ENCODE assay signal across 1 fruit fly cellular context in genomic region chr3R:29737891-29738290, dm6.
A peak's percentile ranks its signal among the peaks of the same experiment; 100 is the strongest.
TF ChIP-seq lines count a peak whose summit lies in the region.

Gene Gnpnat, plus strand, starts transcription at chr3R:29738275.

TF ChIP-seq in whole organism, embryonic, 481 proteins besides CTCF, POLR2A, EP300 and RAD21 (continued from another document and continues in another):
- no peak for TF ChIP-seq CG10565 (GFP tag; optimal IDR thresholded peaks at IDR 0.05; lab: Kevin White, UChicago)
- no peak for TF ChIP-seq chn (GFP tag; optimal IDR thresholded peaks at IDR 0.05; lab: Kevin White, UChicago)
- peak in 1 of 2 experiments; percentile 73 for TF ChIP-seq bsh (GFP tag; optimal IDR thresholded peaks at IDR 0.05; lab: Kevin White, UChicago)
- TF ChIP-seq CG31365 (tag; optimal IDR thresholded peaks at IDR 0.05; lab: Kevin White, UChicago), result no peak
- TF ChIP-seq Hr39 (optimal IDR thresholded peaks at IDR 0.05; lab: Kevin White, UChicago), result no peak
- TF ChIP-seq pzg (GFP tag; optimal IDR thresholded peaks at IDR 0.05; lab: Kevin White, UChicago), result no peak
- no peak for TF ChIP-seq fru (optimal IDR thresholded peaks at IDR 0.05; lab: Kevin White, UChicago)
- TF ChIP-seq psq (GFP tag; optimal IDR thresholded peaks at IDR 0.05; lab: Kevin White, UChicago), result peak; percentile 43
- TF ChIP-seq CG17612 (GFP tag; IDR thresholded peaks at IDR 0.05; lab: Robert Waterston, UW), result no peak
- no peak for TF ChIP-seq p53 (GFP tag; optimal IDR thresholded peaks at IDR 0.05; lab: Kevin White, UChicago)
- no peak for TF ChIP-seq CG1024 (GFP tag; IDR thresholded peaks at IDR 0.05; lab: Robert Waterston, UW)
- peak; percentile 46 for TF ChIP-seq CG9817 (tag; optimal IDR thresholded peaks at IDR 0.05; lab: Kevin White, UChicago)
- TF ChIP-seq CG7556 (GFP tag; optimal IDR thresholded peaks at IDR 0.05; lab: Kevin White, UChicago), result peak; percentile 66
- TF ChIP-seq CG12391 (tag; optimal IDR thresholded peaks at IDR 0.05; lab: Kevin White, UChicago), result peak; percentile 75
- TF ChIP-seq amos (GFP tag; IDR thresholded peaks at IDR 0.05; lab: Robert Waterston, UW; ENCODE audit: partially characterized antibody), result no peak
- peak; percentile 50 for TF ChIP-seq CG13296 (GFP tag; optimal IDR thresholded peaks at IDR 0.05; lab: Kevin White, UChicago)
- TF ChIP-seq CG32767 (GFP tag; IDR thresholded peaks at IDR 0.05; lab: Robert Waterston, UW), result no peak
- no peak for TF ChIP-seq Drgx (GFP tag; IDR thresholded peaks at IDR 0.05; lab: Robert Waterston, UW)
- TF ChIP-seq CG1647 (GFP tag; optimal IDR thresholded peaks at IDR 0.05; lab: Kevin White, UChicago), result no peak
- no peak for TF ChIP-seq tna (GFP tag; IDR thresholded peaks at IDR 0.05; lab: Robert Waterston, UW; ENCODE audit: partially characterized antibody)
- peak; percentile 39 for TF ChIP-seq odd (GFP tag; optimal IDR thresholded peaks at IDR 0.05; lab: Kevin White, UChicago)
- no peak for TF ChIP-seq mam (GFP tag; optimal IDR thresholded peaks at IDR 0.05; lab: Kevin White, UChicago)
- peak; percentile 1 for TF ChIP-seq CG33557 (GFP tag; optimal IDR thresholded peaks at IDR 0.05; lab: Kevin White, UChicago)
- TF ChIP-seq dimm (GFP tag; IDR thresholded peaks at IDR 0.05; lab: Robert Waterston, UW), result no peak
- peak; percentile 31 for TF ChIP-seq zen (tag; optimal IDR thresholded peaks at IDR 0.05; lab: Kevin White, UChicago)
- TF ChIP-seq ind (GFP tag; optimal IDR thresholded peaks at IDR 0.05; lab: Kevin White, UChicago), result peak; percentile 57
- TF ChIP-seq Chrac-16 (GFP tag; optimal IDR thresholded peaks at IDR 0.05; lab: Kevin White, UChicago), result peak; percentile 5
- no peak for TF ChIP-seq CG15479 (GFP tag; optimal IDR thresholded peaks at IDR 0.05; lab: Kevin White, UChicago)
- no peak for TF ChIP-seq toy (GFP tag; IDR thresholded peaks at IDR 0.05; lab: Robert Waterston, UW)
- TF ChIP-seq CG6272 (GFP tag; IDR thresholded peaks at IDR 0.05; lab: Robert Waterston, UW), result no peak
- TF ChIP-seq Trl (optimal IDR thresholded peaks at IDR 0.05; lab: Kevin White, UChicago), result no peak
- TF ChIP-seq Trl (GFP tag; optimal IDR thresholded peaks at IDR 0.05; lab: Kevin White, UChicago), result no peak
- TF ChIP-seq CG4424 (GFP tag; optimal IDR thresholded peaks at IDR 0.05; lab: Kevin White, UChicago), result peak; percentile 37
- peak; percentile 53 for TF ChIP-seq ATbp (GFP tag; optimal IDR thresholded peaks at IDR 0.05; lab: Kevin White, UChicago)
- no peak for TF ChIP-seq Xrp1 (GFP tag; IDR thresholded peaks at IDR 0.05; lab: Robert Waterston, UW)
- TF ChIP-seq CG5953 (GFP tag; IDR thresholded peaks at IDR 0.05; lab: Robert Waterston, UW), result no peak
- no peak for TF ChIP-seq Ets97D (GFP tag; optimal IDR thresholded peaks at IDR 0.05; lab: Kevin White, UChicago)
- peak; percentile 17 for TF ChIP-seq nerfin-1 (tag; optimal IDR thresholded peaks at IDR 0.05; lab: Kevin White, UChicago)
- no peak for TF ChIP-seq CG4328 (GFP tag; optimal IDR thresholded peaks at IDR 0.05; lab: Kevin White, UChicago)
- no peak for TF ChIP-seq Hr78 (GFP tag; optimal IDR thresholded peaks at IDR 0.05; lab: Kevin White, UChicago)
- no peak for TF ChIP-seq CG31224 (GFP tag; IDR thresholded peaks at IDR 0.05; lab: Robert Waterston, UW)
- no peak for TF ChIP-seq BEAF-32 (GFP tag; optimal IDR thresholded peaks at IDR 0.05; lab: Kevin White, UChicago)
- peak; percentile 62 for TF ChIP-seq CG10979 (tag; optimal IDR thresholded peaks at IDR 0.05; lab: Kevin White, UChicago)
- peak; percentile 27 for TF ChIP-seq CG10654 (GFP tag; optimal IDR thresholded peaks at IDR 0.05; lab: Kevin White, UChicago)
- TF ChIP-seq CG30403 (GFP tag; optimal IDR thresholded peaks at IDR 0.05; lab: Kevin White, UChicago), result peak; percentile 64
- TF ChIP-seq CG32532 (GFP tag; IDR thresholded peaks at IDR 0.05; lab: Robert Waterston, UW), result no peak
- no peak for TF ChIP-seq CG8281 (tag; optimal IDR thresholded peaks at IDR 0.05; lab: Kevin White, UChicago)
- TF ChIP-seq sens (GFP tag; lab: Kevin White, UChicago), result peak; percentile 80
- peak; percentile 66 for TF ChIP-seq Fer1 (GFP tag; optimal IDR thresholded peaks at IDR 0.05; lab: Kevin White, UChicago)
- TF ChIP-seq CG8924 (tag; optimal IDR thresholded peaks at IDR 0.05; lab: Kevin White, UChicago), result peak; percentile 57
- TF ChIP-seq CG2116 (GFP tag; optimal IDR thresholded peaks at IDR 0.05; lab: Kevin White, UChicago), result peak; percentile 4
- no peak for TF ChIP-seq al (GFP tag; IDR thresholded peaks at IDR 0.05; lab: Robert Waterston, UW)
- TF ChIP-seq H2.0 (GFP tag; IDR thresholded peaks at IDR 0.05; lab: Robert Waterston, UW), result no peak
- no peak for TF ChIP-seq disco-r (GFP tag; optimal IDR thresholded peaks at IDR 0.05; lab: Kevin White, UChicago)
- peak; percentile 44 for TF ChIP-seq Med (GFP tag; lab: Kevin White, UChicago)
- peak; percentile 35 for TF ChIP-seq CG2875 (GFP tag; optimal IDR thresholded peaks at IDR 0.05; lab: Kevin White, UChicago)
- no peak for TF ChIP-seq tll (GFP tag; optimal IDR thresholded peaks at IDR 0.05; lab: Kevin White, UChicago)
- no peak for TF ChIP-seq hth (optimal IDR thresholded peaks at IDR 0.05; lab: Kevin White, UChicago)
- TF ChIP-seq Fer3 (tag; optimal IDR thresholded peaks at IDR 0.05; lab: Kevin White, UChicago), result peak; percentile 67
- TF ChIP-seq gce (GFP tag; IDR thresholded peaks at IDR 0.05; lab: Robert Waterston, UW), result no peak
- TF ChIP-seq wor (GFP tag; IDR thresholded peaks at IDR 0.05; lab: Robert Waterston, UW), result no peak
- TF ChIP-seq knrl (GFP tag; IDR thresholded peaks at IDR 0.05; lab: Robert Waterston, UW; ENCODE audit: partially characterized antibody), result no peak
- peak; percentile 3 for TF ChIP-seq maf-S (GFP tag; optimal IDR thresholded peaks at IDR 0.05; lab: Kevin White, UChicago)
- no peak for TF ChIP-seq Mes4 (GFP tag; optimal IDR thresholded peaks at IDR 0.05; lab: Kevin White, UChicago)
- no peak for TF ChIP-seq Atf3 (GFP tag; optimal IDR thresholded peaks at IDR 0.05; lab: Kevin White, UChicago)
- no peak for TF ChIP-seq CG4854 (GFP tag; optimal IDR thresholded peaks at IDR 0.05; lab: Kevin White, UChicago)
- no peak for TF ChIP-seq CG6791 (GFP tag; IDR thresholded peaks at IDR 0.05; lab: Robert Waterston, UW; ENCODE audit: partially characterized antibody)
- no peak for TF ChIP-seq CG17361 (GFP tag; IDR thresholded peaks at IDR 0.05; lab: Robert Waterston, UW)
- TF ChIP-seq Dbx (GFP tag; IDR thresholded peaks at IDR 0.05; lab: Robert Waterston, UW), result no peak
- TF ChIP-seq tgo (GFP tag; IDR thresholded peaks at IDR 0.05; lab: Robert Waterston, UW), result no peak
- TF ChIP-seq croc (GFP tag; conservative IDR thresholded peaks at IDR 0.05; lab: Robert Waterston, UW), result no peak
- TF ChIP-seq Xbp1 (GFP tag; optimal IDR thresholded peaks at IDR 0.05; lab: Kevin White, UChicago), result peak; percentile 40
- no peak for TF ChIP-seq unc-4 (GFP tag; IDR thresholded peaks at IDR 0.05; lab: Robert Waterston, UW; ENCODE audit: partially characterized antibody)
- TF ChIP-seq CG10959 (GFP tag; IDR thresholded peaks at IDR 0.05; lab: Robert Waterston, UW), result no peak
- TF ChIP-seq CG8359 (GFP tag; optimal IDR thresholded peaks at IDR 0.05; lab: Kevin White, UChicago; ENCODE audit: borderline replicate concordance), result no peak
- no peak for TF ChIP-seq Ada2b (GFP tag; IDR thresholded peaks at IDR 0.05; lab: Robert Waterston, UW)
- TF ChIP-seq sqz (GFP tag; optimal IDR thresholded peaks at IDR 0.05; lab: Kevin White, UChicago), result no peak
- no peak for TF ChIP-seq hkb (optimal IDR thresholded peaks at IDR 0.05; lab: Kevin White, UChicago)
- TF ChIP-seq hkb (GFP tag; IDR thresholded peaks at IDR 0.05; lab: Robert Waterston, UW), result no peak
- no peak for TF ChIP-seq E2f1 (GFP tag; IDR thresholded peaks at IDR 0.05; lab: Robert Waterston, UW)
- no peak for TF ChIP-seq CG11456 (GFP tag; IDR thresholded peaks at IDR 0.05; lab: Robert Waterston, UW)
- peak; percentile 48 for TF ChIP-seq HHEX (GFP tag; optimal IDR thresholded peaks at IDR 0.05; lab: Kevin White, UChicago)
- TF ChIP-seq wdn (GFP tag; IDR thresholded peaks at IDR 0.05; lab: Robert Waterston, UW), result no peak
- TF ChIP-seq CG12769 (tag; optimal IDR thresholded peaks at IDR 0.05; lab: Kevin White, UChicago), result peak; percentile 21
- no peak for TF ChIP-seq crol (GFP tag; IDR thresholded peaks at IDR 0.05; lab: Robert Waterston, UW)
- TF ChIP-seq shn (GFP tag; optimal IDR thresholded peaks at IDR 0.05; lab: Kevin White, UChicago), result no peak
- TF ChIP-seq CG7357 (GFP tag; IDR thresholded peaks at IDR 0.05; lab: Robert Waterston, UW), result no peak
- no peak for TF ChIP-seq CG14050 (GFP tag; IDR thresholded peaks at IDR 0.05; lab: Robert Waterston, UW)
- peak; percentile 69 for TF ChIP-seq CG7839 (tag; optimal IDR thresholded peaks at IDR 0.05; lab: Kevin White, UChicago)
- TF ChIP-seq HmgD (GFP tag; optimal IDR thresholded peaks at IDR 0.05; lab: Kevin White, UChicago), result no peak
- TF ChIP-seq Six4 (GFP tag; optimal IDR thresholded peaks at IDR 0.05; lab: Kevin White, UChicago), result peak; percentile 55
- no peak for TF ChIP-seq CG16813 (GFP tag; IDR thresholded peaks at IDR 0.05; lab: Robert Waterston, UW; ENCODE audit: partially characterized antibody)
- TF ChIP-seq slbo (GFP tag; IDR thresholded peaks at IDR 0.05; lab: Robert Waterston, UW), result no peak
- TF ChIP-seq bcd (GFP tag; optimal IDR thresholded peaks at IDR 0.05; lab: Kevin White, UChicago), result peak; percentile 46
- TF ChIP-seq cwo (GFP tag; optimal IDR thresholded peaks at IDR 0.05; lab: Kevin White, UChicago), result peak; percentile 36
- TF ChIP-seq CG11085 (GFP tag; IDR thresholded peaks at IDR 0.05; lab: Robert Waterston, UW), result no peak
- TF ChIP-seq CG18619 (GFP tag; optimal IDR thresholded peaks at IDR 0.05; lab: Kevin White, UChicago), result no peak
- no peak for TF ChIP-seq CG4617 (GFP tag; optimal IDR thresholded peaks at IDR 0.05; lab: Kevin White, UChicago; ENCODE audit: borderline replicate concordance)
- no peak for TF ChIP-seq ken (GFP tag; IDR thresholded peaks at IDR 0.05; lab: Robert Waterston, UW)
- peak; percentile 59 for TF ChIP-seq CG8388 (GFP tag; optimal IDR thresholded peaks at IDR 0.05; lab: Kevin White, UChicago)
- no peak for TF ChIP-seq CG1792 (GFP tag; optimal IDR thresholded peaks at IDR 0.05; lab: Kevin White, UChicago)
- no peak for TF ChIP-seq Lim3 (GFP tag; IDR thresholded peaks at IDR 0.05; lab: Robert Waterston, UW)
- TF ChIP-seq gro (GFP tag; optimal IDR thresholded peaks at IDR 0.05; lab: Kevin White, UChicago), result no peak
- peak; percentile 52 for TF ChIP-seq CG13775 (GFP tag; optimal IDR thresholded peaks at IDR 0.05; lab: Kevin White, UChicago)
- TF ChIP-seq CG3281 (GFP tag; optimal IDR thresholded peaks at IDR 0.05; lab: Kevin White, UChicago), result peak; percentile 55
- TF ChIP-seq CG13894 (tag; optimal IDR thresholded peaks at IDR 0.05; lab: Kevin White, UChicago), result peak; percentile 26
- no peak for TF ChIP-seq NC2α (GFP tag; optimal IDR thresholded peaks at IDR 0.05; lab: Kevin White, UChicago)
- TF ChIP-seq gsb (GFP tag; IDR thresholded peaks at IDR 0.05; lab: Robert Waterston, UW), result no peak
- no peak for TF ChIP-seq Adf1 (GFP tag; IDR thresholded peaks at IDR 0.05; lab: Robert Waterston, UW)
- no peak for TF ChIP-seq sna (GFP tag; IDR thresholded peaks at IDR 0.05; lab: Robert Waterston, UW; ENCODE audit: partially characterized antibody)
- peak; percentile 32 for TF ChIP-seq CG1602 (GFP tag; optimal IDR thresholded peaks at IDR 0.05; lab: Kevin White, UChicago)
- no peak for TF ChIP-seq jigr1 (GFP tag; IDR thresholded peaks at IDR 0.05; lab: Robert Waterston, UW)
- TF ChIP-seq CG2199 (GFP tag; IDR thresholded peaks at IDR 0.05; lab: Robert Waterston, UW), result no peak
- TF ChIP-seq CG7987 (GFP tag; optimal IDR thresholded peaks at IDR 0.05; lab: Kevin White, UChicago), result no peak
- TF ChIP-seq aop (GFP tag; IDR thresholded peaks at IDR 0.05; lab: Robert Waterston, UW), result no peak
- no peak for TF ChIP-seq hbn (GFP tag; IDR thresholded peaks at IDR 0.05; lab: Robert Waterston, UW; ENCODE audit: partially characterized antibody)
- no peak for TF ChIP-seq CG14667 (GFP tag; IDR thresholded peaks at IDR 0.05; lab: Robert Waterston, UW)
- TF ChIP-seq CG18476 (GFP tag; optimal IDR thresholded peaks at IDR 0.05; lab: Kevin White, UChicago), result peak; percentile 18
- TF ChIP-seq Tbp (GFP tag; optimal IDR thresholded peaks at IDR 0.05; lab: Kevin White, UChicago), result no peak
- TF ChIP-seq fd64A (GFP tag; optimal IDR thresholded peaks at IDR 0.05; lab: Kevin White, UChicago), result no peak
- no peak for TF ChIP-seq bab2 (GFP tag; optimal IDR thresholded peaks at IDR 0.05; lab: Kevin White, UChicago)
- peak; percentile 48 for TF ChIP-seq NfI (GFP tag; optimal IDR thresholded peaks at IDR 0.05; lab: Kevin White, UChicago)
- peak; percentile 26 for TF ChIP-seq Deaf1 (tag; optimal IDR thresholded peaks at IDR 0.05; lab: Kevin White, UChicago)
- no peak for TF ChIP-seq Hsf (GFP tag; optimal IDR thresholded peaks at IDR 0.05; lab: Kevin White, UChicago)
- no peak for TF ChIP-seq pros (GFP tag; optimal IDR thresholded peaks at IDR 0.05; lab: Kevin White, UChicago)
- TF ChIP-seq CoRest (tag; optimal IDR thresholded peaks at IDR 0.05; lab: Kevin White, UChicago), result peak; percentile 45
- peak; percentile 6 for TF ChIP-seq Hr3 (GFP tag; optimal IDR thresholded peaks at IDR 0.05; lab: Kevin White, UChicago)
- TF ChIP-seq CG6689 (GFP tag; IDR thresholded peaks at IDR 0.05; lab: Robert Waterston, UW), result no peak
- TF ChIP-seq seq (GFP tag; IDR thresholded peaks at IDR 0.05; lab: Robert Waterston, UW), result no peak
- TF ChIP-seq CG6175 (GFP tag; IDR thresholded peaks at IDR 0.05; lab: Robert Waterston, UW), result no peak
- TF ChIP-seq pum (GFP tag; optimal IDR thresholded peaks at IDR 0.05; lab: Kevin White, UChicago), result no peak
- no peak for TF ChIP-seq CG30020 (tag; optimal IDR thresholded peaks at IDR 0.05; lab: Kevin White, UChicago)
- TF ChIP-seq CG17328 (GFP tag; IDR thresholded peaks at IDR 0.05; lab: Robert Waterston, UW), result no peak
- TF ChIP-seq CG15696 (tag; optimal IDR thresholded peaks at IDR 0.05; lab: Kevin White, UChicago), result peak; percentile 46
- no peak for TF ChIP-seq MBD-R2 (GFP tag; IDR thresholded peaks at IDR 0.05; lab: Robert Waterston, UW)
- no peak for TF ChIP-seq Sry-β (GFP tag; optimal IDR thresholded peaks at IDR 0.05; lab: Kevin White, UChicago)
- TF ChIP-seq CG12299 (tag; optimal IDR thresholded peaks at IDR 0.05; lab: Kevin White, UChicago), result no peak
- TF ChIP-seq luna (GFP tag; optimal IDR thresholded peaks at IDR 0.05; lab: Kevin White, UChicago), result no peak
- TF ChIP-seq trh (GFP tag; optimal IDR thresholded peaks at IDR 0.05; lab: Kevin White, UChicago), result no peak
- TF ChIP-seq CG14860 (GFP tag; IDR thresholded peaks at IDR 0.05; lab: Robert Waterston, UW; ENCODE audit: partially characterized antibody), result no peak
